Worm (Caenorhabditis elegans) whole organism, late embryonic: ENCODE results near the gene sinh-1.
A peak's percentile ranks its signal among the peaks of the same experiment; 100 is the strongest.

ENCODE experiments used
- C38D4.7 ChIP-seq: fragments of 200-800 bp; sonication (Bioruptor generic); optimal IDR thresholded peaks from 2 replicates; lab custom pipeline; 2018; ENCODE audit warnings: mild to moderate bottlenecking, missing genetic modification characterization, moderate library complexity, missing compliant biosample characterization
- K09A11.1 ChIP-seq: sonication (generic microtip); optimal IDR thresholded peaks from 2 replicates; lab custom pipeline; 2017; ENCODE audit warnings: antibody characterized with exemption, mild to moderate bottlenecking, missing genetic modification characterization, missing compliant biosample characterization; ENCODE audit not compliant: insufficient read depth
- T23F11.4 ChIP-seq: fragments of 200-800 bp; sonication (Bioruptor generic); optimal IDR thresholded peaks from 2 replicates; lab custom pipeline; 2018; ENCODE audit warnings: mild to moderate bottlenecking, missing genetic modification characterization, missing compliant biosample characterization
- Y22D7AL.16 ChIP-seq: sonication (generic microtip); optimal IDR thresholded peaks from 2 replicates; lab custom pipeline; 2016; ENCODE audit warnings: missing genetic modification characterization, missing compliant biosample characterization
- ahr-1 ChIP-seq: sonication (generic microtip); optimal IDR thresholded peaks from 2 replicates; lab custom pipeline; 2016; ENCODE audit warnings: missing genetic modification characterization, missing compliant biosample characterization
- ceh-18 ChIP-seq: sonication (generic microtip); optimal IDR thresholded peaks from 2 replicates; lab custom pipeline; 2016; ENCODE audit warnings: missing genetic modification characterization, missing compliant biosample characterization
- ceh-2 ChIP-seq: sonication (generic microtip); optimal IDR thresholded peaks from 2 replicates; lab custom pipeline; 2016; ENCODE audit warnings: missing genotype, missing genetic modification characterization, missing compliant biosample characterization
- ceh-22 ChIP-seq: sonication (generic microtip); optimal IDR thresholded peaks from 2 replicates; lab custom pipeline; 2017; ENCODE audit warnings: missing biosample characterization, missing genetic modification characterization
- ceh-48 ChIP-seq: sonication (generic microtip); optimal IDR thresholded peaks from 2 replicates; lab custom pipeline; 2016; ENCODE audit warnings: missing genetic modification characterization, inconsistent platforms, missing compliant biosample characterization
- ceh-6 ChIP-seq: fragments of 200-800 bp; sonication (Bioruptor generic); optimal IDR thresholded peaks from 2 replicates; lab custom pipeline; 2018; ENCODE audit warnings: mild to moderate bottlenecking, missing genetic modification characterization, missing compliant biosample characterization
- ceh-9 ChIP-seq: sonication (generic microtip); optimal IDR thresholded peaks from 2 replicates; lab custom pipeline; 2016; ENCODE audit warnings: mild to moderate bottlenecking, missing genetic modification characterization, inconsistent platforms, missing compliant biosample characterization
- elt-2 ChIP-seq: sonication (generic microtip); optimal IDR thresholded peaks from 2 replicates; lab custom pipeline; 2016; ENCODE audit warnings: missing genetic modification reagents, missing genetic modification characterization, missing compliant biosample characterization
- elt-4 ChIP-seq: sonication (generic microtip); optimal IDR thresholded peaks from 2 replicates; lab custom pipeline; 2016; ENCODE audit warnings: missing genetic modification characterization, missing compliant biosample characterization
- ets-4 ChIP-seq: sonication (generic microtip); optimal IDR thresholded peaks from 2 replicates; lab custom pipeline; 2016; ENCODE audit warnings: missing genetic modification characterization, missing compliant biosample characterization
- fkh-10 ChIP-seq: fragments of 150-350 bp; optimal IDR thresholded peaks from 2 replicates; lab custom pipeline; 2014; ENCODE audit warnings: missing biosample characterization, missing genetic modification reagents, missing genetic modification characterization
- fkh-6 ChIP-seq: sonication (generic microtip); optimal IDR thresholded peaks from 2 replicates; lab custom pipeline; 2016; ENCODE audit warnings: missing genetic modification characterization, missing compliant biosample characterization
- hlh-13 ChIP-seq: fragments of 200-800 bp; sonication (Bioruptor generic); optimal IDR thresholded peaks from 2 replicates; lab custom pipeline; 2018; ENCODE audit warnings: mild to moderate bottlenecking, missing genetic modification characterization, missing compliant biosample characterization
- hlh-30 ChIP-seq: sonication (generic microtip); optimal IDR thresholded peaks from 2 replicates; lab custom pipeline; 2017; ENCODE audit warnings: antibody characterized with exemption, missing genetic modification characterization, missing compliant biosample characterization; ENCODE audit not compliant: insufficient read depth
- lin-11 ChIP-seq: fragments of 200-800 bp; sonication (Bioruptor generic); optimal IDR thresholded peaks from 2 replicates; lab custom pipeline; 2018; ENCODE audit warnings: mild to moderate bottlenecking, missing genetic modification characterization, missing compliant biosample characterization
- nfya-1 ChIP-seq: sonication (generic microtip); optimal IDR thresholded peaks from 2 replicates; lab custom pipeline; 2017; ENCODE audit warnings: missing genetic modification characterization, mild to moderate bottlenecking, missing compliant biosample characterization, antibody characterized with exemption, moderate library complexity
- nhr-11 ChIP-seq: fragments of 150-350 bp; optimal IDR thresholded peaks from 2 replicates; lab custom pipeline; 2014; ENCODE audit warnings: missing biosample characterization, missing genetic modification characterization
- npax-4 ChIP-seq: sonication (generic microtip); optimal IDR thresholded peaks from 2 replicates; lab custom pipeline; 2016; ENCODE audit warnings: missing genetic modification characterization, missing compliant biosample characterization
- pat-9 ChIP-seq: fragments of 200-800 bp; sonication (Bioruptor generic); optimal IDR thresholded peaks from 2 replicates; lab custom pipeline; 2018; ENCODE audit warnings: mild to moderate bottlenecking, missing genetic modification characterization, moderate library complexity, missing compliant biosample characterization
- pha-4 ChIP-seq: fragments of 150-350 bp; optimal IDR thresholded peaks from 2 replicates; lab custom pipeline; 2018; ENCODE audit warnings: missing biosample characterization, missing genetic modification reagents, missing genetic modification characterization
- pros-1 ChIP-seq: fragments of 150-350 bp; optimal IDR thresholded peaks from 2 replicates; lab custom pipeline; 2014; ENCODE audit warnings: missing biosample characterization, missing genetic modification reagents, missing genetic modification characterization
- ref-2 ChIP-seq: sonication (generic microtip); optimal IDR thresholded peaks from 2 replicates; lab custom pipeline; 2016; ENCODE audit warnings: missing genetic modification characterization, missing compliant biosample characterization
- rnt-1 ChIP-seq: sonication (generic microtip); optimal IDR thresholded peaks from 2 replicates; lab custom pipeline; 2016; ENCODE audit warnings: missing genetic modification characterization, missing compliant biosample characterization
- sdc-2 ChIP-seq: sonication (generic microtip); optimal IDR thresholded peaks from 2 replicates; lab custom pipeline; 2016; ENCODE audit warnings: missing genotype, missing genetic modification characterization, missing compliant biosample characterization
- syd-9 ChIP-seq: sonication (generic microtip); optimal IDR thresholded peaks from 2 replicates; lab custom pipeline; 2016; ENCODE audit warnings: mild to moderate bottlenecking, missing genetic modification characterization, moderate library complexity, missing compliant biosample characterization
- ttx-3 ChIP-seq: sonication (generic microtip); optimal IDR thresholded peaks from 2 replicates; lab custom pipeline; 2016; ENCODE audit warnings: missing genetic modification reagents, missing genetic modification characterization, missing compliant biosample characterization
- unc-3 ChIP-seq, 2 experiments: fragments of 200-800 bp in 1 of 2; sonication (Bioruptor generic) in 1 of 2; sonication (generic microtip) in 1 of 2; conservative IDR thresholded peaks in 1 of 2; optimal IDR thresholded peaks in 1 of 2; 2 replicates each; pipeline versions ENCODE4 v1.3.6 to Lab custom; 2016 to 2022; ENCODE audit warnings: missing compliant biosample characterization in 2 of 2, missing genetic modification characterization in 2 of 2, missing genetic modification reagents in 1 of 2
- unc-42 ChIP-seq: sonication (generic microtip); optimal IDR thresholded peaks from 2 replicates; lab custom pipeline; 2016; ENCODE audit warnings: missing genotype, missing genetic modification characterization, missing compliant biosample characterization
- unc-55 ChIP-seq: sonication (generic microtip); optimal IDR thresholded peaks from 2 replicates; lab custom pipeline; 2017; ENCODE audit warnings: missing biosample characterization, missing genetic modification reagents, missing genetic modification characterization
- zip-5 ChIP-seq: sonication (generic microtip); optimal IDR thresholded peaks from 2 replicates; lab custom pipeline; 2016; ENCODE audit warnings: missing genetic modification characterization, missing compliant biosample characterization
- ztf-16 ChIP-seq: sonication (generic microtip); optimal IDR thresholded peaks from 2 replicates; lab custom pipeline; 2017; ENCODE audit warnings: missing genetic modification characterization, missing compliant biosample characterization

The sinh-1 gene

DNA sequence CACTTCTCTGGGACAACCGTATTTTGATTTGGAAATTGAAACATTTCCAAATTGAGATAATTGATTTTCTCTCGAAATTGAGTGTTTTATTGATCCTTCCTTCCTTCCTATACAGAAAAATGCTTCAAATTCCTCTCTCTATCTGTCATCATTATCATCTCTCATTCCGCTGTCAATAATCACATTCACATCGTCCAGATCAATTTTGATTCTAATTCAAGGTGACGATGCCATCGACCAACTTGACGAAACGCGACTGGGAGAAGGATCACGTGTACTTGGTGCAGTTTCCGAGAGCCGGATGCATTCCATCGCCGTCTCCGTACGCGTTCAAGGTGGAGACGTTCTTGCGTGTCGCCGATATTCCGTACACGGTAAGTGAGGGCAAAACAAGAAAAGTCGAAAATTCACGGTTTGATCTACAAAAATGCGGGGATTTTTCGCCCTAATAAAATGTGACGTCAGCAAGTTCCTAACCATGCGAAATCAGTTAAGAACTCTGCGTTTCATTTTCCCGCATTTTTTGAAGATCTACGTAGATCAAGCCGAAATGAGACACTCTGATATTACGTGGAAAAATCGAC lies 36.0 kb downstream of the sinh-1 start, which contains the start of gene faxc-1:
TSS of gene faxc-1 (plus strand) at position 222 of the 584 bp plus-strand sequence.
- no peak for TF ChIP-seq lin-11 (tag; lab: Kevin White, UChicago)
- TF ChIP-seq nhr-11 (tag; lab: Kevin White, UChicago), result no peak
- no peak for TF ChIP-seq fkh-6 (tag; lab: Kevin White, UChicago)
- TF ChIP-seq ceh-9 (tag; lab: Kevin White, UChicago), result no peak
- TF ChIP-seq elt-4 (tag; lab: Kevin White, UChicago), result no peak
- TF ChIP-seq nfya-1 (tag; lab: Kevin White, UChicago), result no peak
- peak; percentile 29 for TF ChIP-seq unc-55 (GFP tag; lab: Kevin White, UChicago)
- TF ChIP-seq ets-4, result no peak

DNA sequence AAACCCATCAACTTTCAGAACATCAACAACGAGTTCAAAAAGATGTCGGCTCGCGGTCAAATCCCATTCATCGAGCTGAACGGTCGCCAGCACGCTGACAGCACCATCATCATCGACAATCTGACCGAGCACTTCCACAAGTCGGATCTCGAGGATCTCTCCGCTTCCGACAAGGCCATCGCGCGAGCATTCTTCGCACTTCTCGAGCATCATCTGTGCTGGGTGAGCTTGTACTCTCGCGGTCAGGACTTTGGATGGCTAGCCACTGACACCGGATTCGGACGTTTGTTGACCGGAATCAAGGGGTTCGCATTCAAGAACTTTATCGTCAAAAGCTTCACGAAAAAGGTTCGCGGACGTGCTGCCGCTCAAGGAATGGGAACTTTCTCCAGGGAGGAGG lies 36.7 kb downstream of the sinh-1 start:
- no peak for TF ChIP-seq nfya-1 (tag; lab: Kevin White, UChicago)
- no peak for TF ChIP-seq fkh-6 (tag; lab: Kevin White, UChicago)
- TF ChIP-seq sdc-2 (tag; lab: Kevin White, UChicago), result no peak
- no peak for TF ChIP-seq unc-42 (tag; lab: Kevin White, UChicago)
- no peak for TF ChIP-seq ztf-16 (tag; lab: Kevin White, UChicago)
- TF ChIP-seq rnt-1, result no peak
- TF ChIP-seq ceh-18 (tag; lab: Kevin White, UChicago), result no peak
- TF ChIP-seq Y22D7AL.16 (tag; lab: Kevin White, UChicago), result no peak
- no peak for TF ChIP-seq ttx-3 (tag; lab: Kevin White, UChicago)
- no peak for TF ChIP-seq K09A11.1 (tag; lab: Kevin White, UChicago)
- no peak for TF ChIP-seq npax-4
- no peak for TF ChIP-seq syd-9 (tag; lab: Kevin White, UChicago)
- TF ChIP-seq ceh-2 (tag; lab: Kevin White, UChicago), result no peak
- TF ChIP-seq pha-4 (tag; lab: Kevin White, UChicago), result no peak
- TF ChIP-seq ceh-22 (tag; lab: Kevin White, UChicago), result no peak
- no peak for TF ChIP-seq ref-2 (tag; lab: Kevin White, UChicago)
- no peak for TF ChIP-seq nhr-11 (tag; lab: Kevin White, UChicago)
- no peak for TF ChIP-seq hlh-30 (tag; lab: Kevin White, UChicago)

- TF ChIP-seq pros-1 (tag; lab: Kevin White, UChicago) (no peak), pat-9 (tag; lab: Kevin White, UChicago) (no peak), fkh-10 (no peak), hlh-13 (no peak), fkh-6 (tag; lab: Kevin White, UChicago) (no peak), unc-3 (GFP tag; conservative IDR thresholded peaks at IDR 0.05; lab: Robert Waterston, UW) (no peak), unc-3 (tag; optimal IDR thresholded peaks at IDR 0.05; lab: Kevin White, UChicago) (no peak), ahr-1 (tag; lab: Kevin White, UChicago) (no peak), ref-2 (tag; lab: Kevin White, UChicago) (no peak), C38D4.7 (GFP tag; lab: Kevin White, UChicago) (no peak), ceh-6 (no peak), T23F11.4 (no peak)
Measured at ce11 chrII:12266145-12266544, 38.0 kb downstream of the sinh-1 start, which contains the start of gene tric-1B.1. Gene tric-1B.1 (minus strand): TSS chrII:12266245.

DNA sequence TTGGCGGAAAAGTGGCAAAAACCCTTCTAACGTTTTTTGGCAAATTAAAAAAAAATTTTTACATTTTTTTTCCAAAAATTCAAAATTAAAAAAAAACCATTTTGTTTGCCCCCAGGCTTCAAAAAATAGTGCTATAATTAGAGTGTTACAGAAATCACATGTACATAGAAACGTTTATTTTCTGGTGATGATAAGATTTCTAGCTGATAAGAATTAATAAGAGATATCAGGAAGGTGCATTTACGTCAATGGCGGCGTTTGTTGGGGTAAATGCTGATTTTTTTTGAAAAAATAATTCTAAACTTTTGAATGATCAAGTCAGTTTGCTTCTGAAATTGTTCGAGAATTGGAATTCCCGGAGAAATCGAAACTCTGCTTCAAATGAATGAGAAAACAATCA lies 38.7 kb downstream of the sinh-1 start:
- TF ChIP-seq zip-5 (no peak), ceh-48 (no peak), elt-2 (tag; lab: Kevin White, UChicago) (peak; percentile 76)
